Worm (Caenorhabditis elegans) whole organism, mixed stage, embryonic: ENCODE measurements around the gene ets-10.

Experiments used
- M03D4.4 ChIP-seq: sonication (generic microtip); optimal IDR thresholded peaks from 2 replicates; lab custom pipeline; 2017; ENCODE audit warnings: mild to moderate bottlenecking, missing genetic modification characterization, missing compliant biosample characterization
- bed-3 ChIP-seq: fragments of 200-800 bp; sonication (Bioruptor generic); optimal IDR thresholded peaks from 3 replicates; lab custom pipeline; 2018; ENCODE audit warnings: mild to moderate bottlenecking, missing genetic modification characterization, moderate library complexity, missing compliant biosample characterization
- blmp-1 ChIP-seq: fragments of 150-350 bp; optimal IDR thresholded peaks from 2 replicates; lab custom pipeline; 2014; ENCODE audit warnings: missing biosample characterization, missing genetic modification characterization
- ceh-83 ChIP-seq: fragments of 200-800 bp; sonication (Bioruptor generic); optimal IDR thresholded peaks from 2 replicates; lab custom pipeline; 2018; ENCODE audit warnings: mild to moderate bottlenecking, missing genetic modification characterization, missing compliant biosample characterization
- ces-1 ChIP-seq: fragments of 150-350 bp; optimal IDR thresholded peaks from 2 replicates; lab custom pipeline; 2014; ENCODE audit warnings: missing biosample characterization, missing genetic modification reagents, missing genetic modification characterization
- cnd-1 ChIP-seq: fragments of 200-800 bp; sonication (Bioruptor generic); optimal IDR thresholded peaks from 2 replicates; lab custom pipeline; 2018; ENCODE audit warnings: mild to moderate bottlenecking, missing genetic modification characterization, missing compliant biosample characterization
- drap-1 ChIP-seq: fragments of 200-800 bp; sonication (Bioruptor generic); optimal IDR thresholded peaks from 3 replicates; lab custom pipeline; 2018; ENCODE audit warnings: mild to moderate bottlenecking, missing genetic modification characterization, missing compliant biosample characterization
- elt-1 ChIP-seq: sonication (generic microtip); optimal IDR thresholded peaks from 2 replicates; lab custom pipeline; 2017; ENCODE audit warnings: missing genetic modification characterization, mild to moderate bottlenecking, missing compliant biosample characterization, antibody characterized with exemption, moderate library complexity, borderline replicate concordance; ENCODE audit not compliant: insufficient read depth
- elt-3 ChIP-seq: fragments of 150-350 bp; optimal IDR thresholded peaks from 2 replicates; lab custom pipeline; 2014; ENCODE audit warnings: missing biosample characterization, missing genetic modification characterization
- flh-1 ChIP-seq: fragments of 200-800 bp; sonication (Bioruptor generic); optimal IDR thresholded peaks from 2 replicates; lab custom pipeline; 2018; ENCODE audit warnings: mild to moderate bottlenecking, missing genetic modification characterization, moderate library complexity, missing compliant biosample characterization
- ham-2 ChIP-seq: fragments of 200-800 bp; sonication (Bioruptor generic); optimal IDR thresholded peaks from 2 replicates; lab custom pipeline; 2018; ENCODE audit warnings: mild to moderate bottlenecking, missing genetic modification characterization, missing compliant biosample characterization
- hlh-1 ChIP-seq: fragments of 150-350 bp; optimal IDR thresholded peaks from 2 replicates; lab custom pipeline; 2014; ENCODE audit warnings: missing biosample characterization, missing genetic modification reagents, missing genetic modification characterization
- lin-13 ChIP-seq: fragments of 150-350 bp; optimal IDR thresholded peaks from 2 replicates; lab custom pipeline; 2014; ENCODE audit warnings: missing biosample characterization, missing genetic modification characterization
- lin-32 ChIP-seq: fragments of 200-800 bp; sonication (Bioruptor generic); optimal IDR thresholded peaks from 2 replicates; lab custom pipeline; 2018; ENCODE audit warnings: mild to moderate bottlenecking, missing genetic modification characterization, missing compliant biosample characterization
- lsy-2 ChIP-seq: fragments of 150-350 bp; optimal IDR thresholded peaks from 2 replicates; lab custom pipeline; 2014; ENCODE audit warnings: missing biosample characterization, missing genetic modification characterization
- mab-5 ChIP-seq: fragments of 150-350 bp; optimal IDR thresholded peaks from 2 replicates; lab custom pipeline; 2014; ENCODE audit warnings: missing biosample characterization, missing genetic modification characterization
- mls-2 ChIP-seq: sonication (generic microtip); optimal IDR thresholded peaks from 2 replicates; lab custom pipeline; 2016; ENCODE audit warnings: mild to moderate bottlenecking, missing genetic modification characterization, moderate library complexity, missing compliant biosample characterization
- nhr-12 ChIP-seq: fragments of 150-350 bp; optimal IDR thresholded peaks from 2 replicates; lab custom pipeline; 2014; ENCODE audit warnings: missing biosample characterization, missing genetic modification characterization
- nhr-2 ChIP-seq: fragments of 150-350 bp; optimal IDR thresholded peaks from 2 replicates; lab custom pipeline; 2014; ENCODE audit warnings: missing biosample characterization, missing genetic modification characterization
- nhr-28 ChIP-seq: fragments of 150-350 bp; optimal IDR thresholded peaks from 2 replicates; lab custom pipeline; 2014; ENCODE audit warnings: missing biosample characterization, missing genetic modification characterization
- nhr-76 ChIP-seq: sonication (generic microtip); optimal IDR thresholded peaks from 2 replicates; lab custom pipeline; 2017; ENCODE audit warnings: missing biosample characterization, missing genetic modification characterization
- pha-4 ChIP-seq: fragments of 150-350 bp; optimal IDR thresholded peaks from 2 replicates; lab custom pipeline; 2018; ENCODE audit warnings: missing biosample characterization, missing genetic modification reagents, missing genetic modification characterization
- sem-2 ChIP-seq: fragments of 200-800 bp; sonication (Bioruptor generic); optimal IDR thresholded peaks from 2 replicates; lab custom pipeline; 2018; ENCODE audit warnings: mild to moderate bottlenecking, missing genetic modification characterization, missing compliant biosample characterization
- sptf-1 ChIP-seq: sonication (generic microtip); optimal IDR thresholded peaks from 2 replicates; lab custom pipeline; 2017; ENCODE audit warnings: mild to moderate bottlenecking, missing genetic modification characterization, moderate library complexity, missing compliant biosample characterization
- tbx-8 ChIP-seq: fragments of 200-800 bp; sonication (Bioruptor generic); optimal IDR thresholded peaks from 2 replicates; lab custom pipeline; 2018; ENCODE audit warnings: mild to moderate bottlenecking, missing genetic modification characterization, moderate library complexity, missing compliant biosample characterization
- unc-120 ChIP-seq: sonication (generic microtip); optimal IDR thresholded peaks from 2 replicates; lab custom pipeline; 2017; ENCODE audit warnings: missing genetic modification characterization, missing compliant biosample characterization; ENCODE audit not compliant: poor library complexity, severe bottlenecking
- unc-39 ChIP-seq: fragments of 150-350 bp; optimal IDR thresholded peaks from 2 replicates; lab custom pipeline; 2014; ENCODE audit warnings: missing biosample characterization, missing genetic modification characterization
- unc-62 ChIP-seq: fragments of 150-350 bp; optimal IDR thresholded peaks from 2 replicates; lab custom pipeline; 2014; ENCODE audit warnings: missing biosample characterization, missing genetic modification reagents, missing genetic modification characterization
- ztf-11 ChIP-seq: fragments of 150-350 bp; optimal IDR thresholded peaks from 2 replicates; lab custom pipeline; 2014; ENCODE audit warnings: missing biosample characterization, missing genetic modification characterization

ets-10 gene

DNA sequence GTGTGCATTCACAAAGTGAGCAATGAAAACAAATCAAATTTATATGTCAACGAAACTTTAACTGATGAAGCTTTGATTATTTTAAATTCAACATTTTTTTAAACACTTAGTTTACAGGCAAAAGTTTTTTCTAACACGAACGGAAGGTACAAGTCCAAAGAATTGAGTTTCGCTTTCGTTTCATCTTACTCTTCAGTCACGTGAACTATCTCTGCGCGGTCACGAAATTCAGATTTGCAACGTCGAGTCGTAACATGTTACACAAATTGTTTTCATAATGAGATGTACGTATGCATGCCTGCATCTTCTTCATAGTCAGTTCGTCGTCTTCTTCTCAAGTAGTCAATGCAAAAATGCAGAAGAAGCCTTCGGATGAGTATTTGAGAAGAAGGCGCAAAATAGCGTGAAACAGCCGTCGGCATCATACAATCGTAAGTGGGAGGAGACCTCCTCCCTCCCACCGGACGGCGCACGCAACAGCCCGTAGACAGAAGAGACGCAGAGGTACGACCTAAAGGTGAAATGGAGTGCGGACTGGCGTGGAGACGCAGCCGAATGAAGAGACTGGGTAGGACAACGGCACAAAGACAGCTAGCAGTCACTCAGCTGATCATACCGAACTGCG, 18.6 kb upstream of the ets-10 start, which contains the start of gene coel-1:
Gene coel-1 (plus strand): TSS at position 381 of the 625 bp plus-strand sequence.
- peak; percentile 71 for TF ChIP-seq ces-1 (GFP tag; lab: Kevin White, UChicago)
- peak; percentile 36 for TF ChIP-seq lsy-2 (tag; lab: Kevin White, UChicago)
- TF ChIP-seq sptf-1 (tag; lab: Kevin White, UChicago): peak; percentile 31
- TF ChIP-seq sem-2 (GFP tag; lab: Kevin White, UChicago): peak; percentile 3
- peak; percentile 20 for TF ChIP-seq blmp-1
- peak; percentile 16 for TF ChIP-seq drap-1 (GFP tag; lab: Kevin White, UChicago)
- no peak for TF ChIP-seq tbx-8
- TF ChIP-seq unc-120: peak; percentile 65
- TF ChIP-seq unc-62 (GFP tag; lab: Kevin White, UChicago): peak; percentile 67
- no peak for TF ChIP-seq nhr-76
- TF ChIP-seq ham-2 (GFP tag; lab: Kevin White, UChicago): peak; percentile 86
- TF ChIP-seq mls-2 (tag; lab: Kevin White, UChicago): peak; percentile 28
- TF ChIP-seq hlh-1: peak; percentile 72
- TF ChIP-seq cnd-1: peak; percentile 8
- TF ChIP-seq nhr-28 (tag; lab: Kevin White, UChicago): no peak
- TF ChIP-seq flh-1 (GFP tag; lab: Kevin White, UChicago): no peak

DNA sequence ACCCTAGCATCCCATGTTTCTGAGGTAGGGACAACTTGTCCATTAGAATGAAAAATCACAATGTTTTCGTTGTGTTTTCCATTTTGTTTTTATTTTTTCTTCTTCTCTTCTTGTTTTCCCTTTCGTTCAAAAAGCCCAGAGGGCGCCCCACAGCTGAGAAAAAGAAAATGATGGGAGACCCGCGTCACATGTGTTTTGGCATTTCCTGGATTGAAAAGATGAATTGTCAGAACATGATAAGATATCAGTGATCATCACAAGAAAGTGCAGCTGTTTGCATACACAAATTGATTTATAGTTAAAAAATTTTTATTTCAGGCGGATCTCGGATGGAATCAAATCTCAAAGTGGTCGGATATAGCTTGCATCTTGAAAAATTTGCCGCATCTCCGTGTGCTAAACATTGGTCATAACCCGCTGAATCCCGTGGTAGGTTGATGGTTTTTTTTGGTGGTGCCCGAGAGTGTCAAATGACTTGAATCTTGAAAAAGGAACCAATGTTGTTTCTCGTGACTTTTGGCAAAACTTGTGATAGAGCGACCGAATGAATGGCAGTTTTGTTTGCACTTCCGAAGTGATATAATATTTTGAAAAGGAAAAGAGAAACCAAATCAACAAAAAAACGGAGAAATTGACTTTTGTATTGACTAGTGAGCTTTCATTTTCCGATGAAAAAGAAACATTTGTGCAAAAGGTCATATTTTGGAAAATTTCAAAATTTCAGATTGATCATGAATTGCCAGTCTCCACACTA, 17.6 kb upstream of the ets-10 start:
- TF ChIP-seq unc-62 (GFP tag; lab: Kevin White, UChicago) (peak; percentile 75), nhr-2 (tag; lab: Kevin White, UChicago) (no peak), hlh-1 (peak; percentile 64), ztf-11 (tag; lab: Kevin White, UChicago) (no peak), lin-32 (GFP tag; lab: Kevin White, UChicago) (no peak), mab-5 (tag; lab: Kevin White, UChicago) (peak; percentile 72)

- TF ChIP-seq elt-1 (tag; lab: Kevin White, UChicago) (no peak), nhr-2 (tag; lab: Kevin White, UChicago) (no peak), nhr-76 (no peak), sem-2 (GFP tag; lab: Kevin White, UChicago) (no peak), nhr-12 (no peak)
- TF ChIP-seq, all 35 proteins: peak for 0
Measured at ce11 chrX:4268396-4268795, 15.6 kb upstream of the ets-10 start.

DNA sequence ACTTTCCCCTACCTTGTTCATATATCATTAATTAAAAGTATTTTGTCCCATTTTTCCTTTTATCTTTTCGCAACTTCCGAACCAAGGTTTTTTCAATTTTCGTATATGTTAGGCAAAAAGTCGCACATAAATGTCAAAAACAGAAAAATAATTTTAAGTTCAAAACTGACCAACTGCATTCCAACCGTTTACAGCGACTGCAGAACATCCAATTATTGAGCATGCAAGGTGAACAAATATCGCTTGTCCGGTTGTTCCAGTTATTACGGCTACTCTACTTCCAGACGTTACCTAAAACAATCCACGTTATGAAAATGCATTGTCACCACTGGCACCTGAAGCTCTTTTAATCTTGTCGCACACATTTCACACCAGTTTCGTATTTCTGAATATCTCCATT, 10.4 kb upstream of the ets-10 start, which contains the start of gene C52B9.10:
Gene C52B9.10 (plus strand): TSS at position 301 of the 400 bp plus-strand sequence.
- TF ChIP-seq ham-2 (GFP tag; lab: Kevin White, UChicago) (no peak), unc-39 (tag; lab: Kevin White, UChicago) (no peak), ceh-83 (GFP tag; lab: Kevin White, UChicago) (no peak), nhr-76 (no peak), lsy-2 (tag; lab: Kevin White, UChicago) (no peak), M03D4.4 (no peak), bed-3 (GFP tag; lab: Kevin White, UChicago) (no peak), unc-120 (no peak), lin-13 (no peak), unc-62 (GFP tag; lab: Kevin White, UChicago) (no peak), blmp-1 (no peak), ztf-11 (tag; lab: Kevin White, UChicago) (no peak), mls-2 (tag; lab: Kevin White, UChicago) (no peak), lin-32 (GFP tag; lab: Kevin White, UChicago) (no peak)

- TF ChIP-seq elt-3 (tag; lab: Kevin White, UChicago) (no peak), nhr-12 (no peak), sem-2 (GFP tag; lab: Kevin White, UChicago) (no peak), pha-4 (tag; lab: Kevin White, UChicago) (no peak), lin-13 (no peak), drap-1 (GFP tag; lab: Kevin White, UChicago) (no peak)
Measured at ce11 chrX:4274116-4274515, 9.9 kb upstream of the ets-10 start, which contains the start of gene mec-18. mec-18 (minus strand) TSS chrX:4274216.
